Fruit fly (Drosophila melanogaster) whole organism, embryonic: ENCODE results near the gene scpr-A.
A peak's percentile ranks its signal among the peaks of the same experiment; 100 is the strongest.

Experiments
- Asciz ChIP-seq: fragments of 200-800 bp; sonication (Bioruptor generic); optimal IDR thresholded peaks from 2 replicates; lab custom pipeline; 2017; ENCODE audit warnings: missing biosample characterization, mild to moderate bottlenecking, missing genetic modification characterization, missing genetic modification reagents
- Blimp-1 ChIP-seq: fragments of 200-800 bp; sonication (Bioruptor generic); optimal IDR thresholded peaks from 3 replicates; lab custom pipeline; 2018; ENCODE audit warnings: missing biosample characterization, missing genetic modification characterization, mild to moderate bottlenecking, moderate library complexity, missing genetic modification reagents
- CG12104 ChIP-seq: fragments of 200-800 bp; sonication (Bioruptor generic); optimal IDR thresholded peaks from 3 replicates; lab custom pipeline; 2016; ENCODE audit warnings: missing biosample characterization, missing genetic modification characterization
- CG12391 ChIP-seq: fragments of 200-800 bp; sonication (Bioruptor generic); optimal IDR thresholded peaks from 3 replicates; lab custom pipeline; 2018; ENCODE audit warnings: missing biosample characterization, mild to moderate bottlenecking, missing genetic modification characterization, moderate library complexity
- CG14667 ChIP-seq: fragments of 200-800 bp; sonication (Bioruptor generic); IDR thresholded peaks from 2 replicates; pipeline ENCODE4 v1.3.6; 2022; ENCODE audit warnings: missing biosample characterization, missing genetic modification characterization
- CG1529 ChIP-seq: fragments of 200-800 bp; sonication (Bioruptor generic); optimal IDR thresholded peaks from 3 replicates; lab custom pipeline; 2018; ENCODE audit warnings: missing biosample characterization, missing genetic modification characterization
- CG15479 ChIP-seq: fragments of 200-800 bp; sonication (Bioruptor generic); optimal IDR thresholded peaks from 3 replicates; lab custom pipeline; 2019; ENCODE audit warnings: missing biosample characterization, mild to moderate bottlenecking, missing genetic modification characterization, moderate library complexity
- CG15514 ChIP-seq: fragments of 200-800 bp; sonication (Bioruptor generic); optimal IDR thresholded peaks from 3 replicates; lab custom pipeline; 2017; ENCODE audit warnings: missing biosample characterization, missing genetic modification characterization, mild to moderate bottlenecking, moderate library complexity, missing genetic modification reagents
- CG1647 ChIP-seq: fragments of 200-800 bp; sonication (Bioruptor generic); optimal IDR thresholded peaks from 3 replicates; lab custom pipeline; 2016; ENCODE audit warnings: missing biosample characterization, missing genetic modification characterization
- CG16863 ChIP-seq: fragments of 200-800 bp; sonication (Bioruptor generic); optimal IDR thresholded peaks from 3 replicates; lab custom pipeline; 2016; ENCODE audit warnings: missing biosample characterization, missing genetic modification characterization
- CG2120 ChIP-seq: fragments of 200-800 bp; sonication (Bioruptor generic); optimal IDR thresholded peaks from 3 replicates; lab custom pipeline; 2016; ENCODE audit warnings: missing biosample characterization, missing genetic modification characterization
- CG3065 ChIP-seq: fragments of 200-800 bp; sonication (Bioruptor generic); optimal IDR thresholded peaks from 2 replicates; lab custom pipeline; 2016; ENCODE audit warnings: missing biosample characterization, missing genetic modification characterization
- CG31224 ChIP-seq: fragments of 200-800 bp; sonication (Bioruptor generic); IDR thresholded peaks from 2 replicates; pipeline ENCODE4 v1.3.6; 2022; ENCODE audit warnings: missing biosample characterization, missing genetic modification characterization
- CG3726 ChIP-seq: fragments of 200-800 bp; sonication (Bioruptor generic); IDR thresholded peaks from 3 replicates; pipeline ENCODE4, ENCODE4 v1.3.6; 2022; ENCODE audit warnings: missing biosample characterization, missing genetic modification characterization
- CG3838 ChIP-seq: fragments of 200-800 bp; sonication (Bioruptor generic); optimal IDR thresholded peaks from 3 replicates; lab custom pipeline; 2016; ENCODE audit warnings: missing biosample characterization, missing genetic modification characterization
- CG4360 ChIP-seq: fragments of 200-800 bp; sonication (Bioruptor generic); IDR thresholded peaks from 2 replicates; pipeline ENCODE4 v1.3.6; 2022; ENCODE audit warnings: missing biosample characterization, missing genetic modification characterization
- CG7786 ChIP-seq: fragments of 200-800 bp; sonication (Bioruptor generic); optimal IDR thresholded peaks from 2 replicates; lab custom pipeline; 2016; ENCODE audit warnings: missing biosample characterization, missing genetic modification characterization
- CG7839 ChIP-seq: fragments of 200-800 bp; sonication (Bioruptor generic); optimal IDR thresholded peaks from 3 replicates; lab custom pipeline; 2018; ENCODE audit warnings: missing biosample characterization, mild to moderate bottlenecking, missing genetic modification characterization, moderate library complexity
- CG7963 ChIP-seq: fragments of 200-800 bp; sonication (Bioruptor generic); IDR thresholded peaks from 3 replicates; pipeline ENCODE4 v1.3.6; 2022; ENCODE audit warnings: missing biosample characterization, missing genetic modification characterization; ENCODE audit not compliant: partially characterized antibody
- CG8388 ChIP-seq: fragments of 200-800 bp; sonication (Bioruptor generic); optimal IDR thresholded peaks from 2 replicates; lab custom pipeline; 2019; ENCODE audit warnings: missing biosample characterization, mild to moderate bottlenecking, missing genetic modification characterization, moderate library complexity
- CG8944 ChIP-seq: fragments of 200-800 bp; sonication (Bioruptor generic); optimal IDR thresholded peaks from 3 replicates; lab custom pipeline; 2016; ENCODE audit warnings: missing biosample characterization, missing genetic modification characterization
- CG9215 ChIP-seq: fragments of 200-800 bp; sonication (Bioruptor generic); IDR thresholded peaks from 2 replicates; pipeline ENCODE4 v1.3.6; 2022; ENCODE audit warnings: missing biosample characterization, missing genetic modification characterization
- D19A ChIP-seq: fragments of 200-800 bp; optimal IDR thresholded peaks from 3 replicates; lab custom pipeline; 2019; ENCODE audit warnings: missing biosample characterization, mild to moderate bottlenecking, missing genetic modification characterization, moderate library complexity
- Dll ChIP-seq: fragments of 200-800 bp; sonication (Bioruptor generic); IDR thresholded peaks from 4 replicates; pipeline ENCODE4 v1.3.6; 2022; ENCODE audit warnings: missing biosample characterization, missing genetic modification characterization; ENCODE audit not compliant: partially characterized antibody
- E2f1 ChIP-seq: fragments of 200-800 bp; sonication (Bioruptor generic); IDR thresholded peaks from 2 replicates; pipeline ENCODE4 v1.3.6; 2022; ENCODE audit warnings: missing biosample characterization, missing genetic modification characterization
- Fer1 ChIP-seq: fragments of 200-800 bp; sonication (Bioruptor generic); optimal IDR thresholded peaks from 2 replicates; lab custom pipeline; 2017; ENCODE audit warnings: missing biosample characterization, mild to moderate bottlenecking, missing genetic modification characterization
- Gug ChIP-seq: fragments of 200-800 bp; sonication (Bioruptor generic); IDR thresholded peaks from 4 replicates; pipeline ENCODE4 v1.3.6; 2022; ENCODE audit warnings: missing biosample characterization, missing genetic modification characterization
- H2.0 ChIP-seq: fragments of 200-800 bp; sonication (Bioruptor generic); IDR thresholded peaks from 2 replicates; pipeline ENCODE4 v1.3.6; 2022; ENCODE audit warnings: missing biosample characterization, missing genetic modification characterization
- HmgZ ChIP-seq: fragments of 200-800 bp; sonication (Bioruptor generic); optimal IDR thresholded peaks from 2 replicates; lab custom pipeline; 2018; ENCODE audit warnings: missing biosample characterization, mild to moderate bottlenecking, missing genetic modification characterization
- MBD-R2 ChIP-seq: fragments of 200-800 bp; sonication (Bioruptor generic); IDR thresholded peaks from 2 replicates; pipeline ENCODE4 v1.3.6; 2022; ENCODE audit warnings: missing biosample characterization, missing genetic modification characterization
- Myb ChIP-seq: fragments of 200-800 bp; sonication (Bioruptor generic); optimal IDR thresholded peaks from 2 replicates; lab custom pipeline; 2016; ENCODE audit warnings: missing biosample characterization, missing genetic modification characterization
- NC2β ChIP-seq: fragments of 200-800 bp; sonication (Bioruptor generic); optimal IDR thresholded peaks from 2 replicates; lab custom pipeline; 2016; ENCODE audit warnings: missing biosample characterization, missing genetic modification characterization
- Scr ChIP-seq: fragments of 200-800 bp; sonication (Bioruptor generic); IDR thresholded peaks from 2 replicates; pipeline ENCODE4 v1.3.6; 2022; ENCODE audit warnings: missing biosample characterization, missing genetic modification characterization; ENCODE audit not compliant: partially characterized antibody
- Sox102F ChIP-seq: fragments of 200-800 bp; sonication (Bioruptor generic); optimal IDR thresholded peaks from 2 replicates; lab custom pipeline; 2018; ENCODE audit warnings: missing biosample characterization, mild to moderate bottlenecking, missing genetic modification characterization, moderate library complexity
- Xrp1 ChIP-seq: fragments of 200-800 bp; sonication (Bioruptor generic); IDR thresholded peaks from 2 replicates; pipeline ENCODE4 v1.3.6; 2022; ENCODE audit warnings: missing biosample characterization, missing genetic modification characterization
- abd-A ChIP-seq: fragments of 200-800 bp; sonication (Bioruptor generic); optimal IDR thresholded peaks from 3 replicates; lab custom pipeline; 2019; ENCODE audit warnings: missing biosample characterization, mild to moderate bottlenecking, missing genetic modification characterization, moderate library complexity
- az2 ChIP-seq: fragments of 200-800 bp; sonication (Bioruptor generic); optimal IDR thresholded peaks from 3 replicates; lab custom pipeline; 2016; ENCODE audit warnings: missing biosample characterization, missing genetic modification characterization
- bowl ChIP-seq: fragments of 200-800 bp; sonication (Bioruptor generic); IDR thresholded peaks from 2 replicates; pipeline ENCODE4 v1.3.6; 2022; ENCODE audit warnings: missing biosample characterization, missing genetic modification characterization
- bsh ChIP-seq, 2 experiments: fragments of 200-800 bp; sonication (Bioruptor generic); optimal IDR thresholded peaks; 2 replicates each; lab custom pipeline; 2017 to 2018; ENCODE audit warnings: mild to moderate bottlenecking in 2 of 2, missing biosample characterization in 2 of 2, missing genetic modification characterization in 2 of 2, moderate library complexity in 1 of 2
- caup ChIP-seq: fragments of 200-800 bp; sonication (Bioruptor generic); optimal IDR thresholded peaks from 3 replicates; lab custom pipeline; 2017; ENCODE audit warnings: missing biosample characterization, mild to moderate bottlenecking, missing genetic modification characterization, moderate library complexity; ENCODE audit not compliant: severe bottlenecking
- dmrt99B ChIP-seq: fragments of 200-800 bp; sonication (Bioruptor generic); optimal IDR thresholded peaks from 2 replicates; lab custom pipeline; 2018; ENCODE audit warnings: missing biosample characterization, mild to moderate bottlenecking, missing genetic modification characterization, moderate library complexity
- fd3F ChIP-seq: fragments of 200-800 bp; sonication (Bioruptor generic); optimal IDR thresholded peaks from 2 replicates; lab custom pipeline; 2018; ENCODE audit warnings: missing biosample characterization, mild to moderate bottlenecking, missing genetic modification characterization, moderate library complexity
- fd96Cb ChIP-seq: fragments of 200-800 bp; sonication (Bioruptor generic); optimal IDR thresholded peaks from 2 replicates; lab custom pipeline; 2018; ENCODE audit warnings: missing biosample characterization, mild to moderate bottlenecking, missing genetic modification characterization, moderate library complexity
- mam ChIP-seq: fragments of 200-800 bp; sonication (Bioruptor generic); optimal IDR thresholded peaks from 3 replicates; lab custom pipeline; 2016; ENCODE audit warnings: missing biosample characterization, missing genetic modification characterization
- mirr ChIP-seq: fragments of 200-800 bp; sonication (Bioruptor generic); optimal IDR thresholded peaks from 3 replicates; lab custom pipeline; 2018; ENCODE audit warnings: missing biosample characterization, mild to moderate bottlenecking, missing genetic modification characterization
- pan ChIP-seq, 4 experiments: fragments of >200 bp in 3 of 4; fragments of 200-800 bp in 1 of 4; sonication (Bioruptor generic) in 1 of 4; optimal IDR thresholded peaks in 3 of 4; IDR thresholded peaks in 1 of 4; 2 replicates each; pipeline versions ENCODE4 v1.3.6 to Lab custom; 2017 to 2022; ENCODE audit warnings: missing biosample characterization in 2 of 4, missing genetic modification characterization in 2 of 4, mixed read lengths in 1 of 4
- slou ChIP-seq: fragments of 200-800 bp; sonication (Bioruptor generic); optimal IDR thresholded peaks from 3 replicates; lab custom pipeline; 2016; ENCODE audit warnings: missing biosample characterization, missing genetic modification characterization
- stc ChIP-seq: fragments of 200-800 bp; sonication (Bioruptor generic); IDR thresholded peaks from 2 replicates; pipeline ENCODE4 v1.3.6; 2022; ENCODE audit warnings: missing biosample characterization, missing genetic modification characterization
- zen2 ChIP-seq: fragments of 200-800 bp; sonication (Bioruptor generic); IDR thresholded peaks from 3 replicates; pipeline ENCODE4 v1.3.6; 2022; ENCODE audit warnings: missing biosample characterization, missing genetic modification characterization; ENCODE audit not compliant: partially characterized antibody

scpr-A gene

dm6 chr3R:11216156-11216630 is 24.8 kb upstream of the scpr-A start, which contains the start of the genes RpS25 and CG4820 (continued):
- TF ChIP-seq Scr (GFP tag; lab: Robert Waterston, UW): peak; percentile 92
- peak; percentile 93 for TF ChIP-seq CG12104 (GFP tag; lab: Kevin White, UChicago)
- peak; percentile 48; the same call in 1 of the 2 replicates for TF ChIP-seq Xrp1 (GFP tag; lab: Robert Waterston, UW)
- peak; percentile 96 for TF ChIP-seq Fer1 (GFP tag; lab: Kevin White, UChicago)
- TF ChIP-seq caup (GFP tag; lab: Kevin White, UChicago): peak; percentile 97
- TF ChIP-seq CG3065 (GFP tag; lab: Kevin White, UChicago): peak; percentile 74
- peak; percentile 85 for TF ChIP-seq fd3F (GFP tag; lab: Kevin White, UChicago)
- TF ChIP-seq CG3726: no peak
- peak; percentile 76 for TF ChIP-seq mam
- TF ChIP-seq CG16863 (GFP tag; lab: Kevin White, UChicago): peak; percentile 90
- TF ChIP-seq Myb (GFP tag; lab: Kevin White, UChicago): peak; percentile 82

dm6 chr3R:11219883-11220282 is 21.1 kb upstream of the scpr-A start, which contains the start of gene CG6689:
Gene CG6689 (minus strand): TSS chr3R:11220064.
- no peak for TF ChIP-seq abd-A (tag; lab: Kevin White, UChicago)
- no peak for TF ChIP-seq az2
- TF ChIP-seq CG8944 (GFP tag; lab: Kevin White, UChicago): no peak
- TF ChIP-seq CG1529 (GFP tag; lab: Kevin White, UChicago): no peak
- TF ChIP-seq MBD-R2 (GFP tag; lab: Robert Waterston, UW): peak; percentile 94
- TF ChIP-seq Blimp-1: no peak
- TF ChIP-seq CG8388 (GFP tag; lab: Kevin White, UChicago): peak; percentile 24
- TF ChIP-seq zen2 (GFP tag; lab: Robert Waterston, UW): no peak
- TF ChIP-seq Dll (GFP tag; lab: Robert Waterston, UW): no peak
- TF ChIP-seq E2f1: no peak
- no peak for TF ChIP-seq CG31224 (GFP tag; lab: Robert Waterston, UW)
- peak; percentile 78 for TF ChIP-seq CG15479 (GFP tag; lab: Kevin White, UChicago)
- TF ChIP-seq fd96Cb (tag; lab: Kevin White, UChicago): no peak
- TF ChIP-seq pan (optimal IDR thresholded peaks at IDR 0.05; lab: Kevin White, UChicago): no peak
- no peak for TF ChIP-seq pan (GFP tag; optimal IDR thresholded peaks at IDR 0.05 in 1 of 2, IDR thresholded peaks at IDR 0.05 in 1 of 2)
- no peak for TF ChIP-seq bowl (GFP tag; lab: Robert Waterston, UW)
- TF ChIP-seq CG4360 (GFP tag; lab: Robert Waterston, UW): no peak
- TF ChIP-seq stc (GFP tag; lab: Robert Waterston, UW): no peak
- peak; percentile 64 for TF ChIP-seq HmgZ (tag; lab: Kevin White, UChicago)
- TF ChIP-seq mirr (GFP tag; lab: Kevin White, UChicago): no peak
- no peak for TF ChIP-seq slou (GFP tag; lab: Kevin White, UChicago)
- peak; percentile 3 for TF ChIP-seq D19A (tag; lab: Kevin White, UChicago)
- no peak for TF ChIP-seq CG1647 (GFP tag; lab: Kevin White, UChicago)
- peak; percentile 33 for TF ChIP-seq CG12391 (tag; lab: Kevin White, UChicago)
- peak; percentile 33 for TF ChIP-seq CG15514
- no peak for TF ChIP-seq Gug (GFP tag; lab: Robert Waterston, UW)
- no peak for TF ChIP-seq CG7786
- no peak for TF ChIP-seq Asciz
- no peak for TF ChIP-seq bsh (GFP tag; optimal IDR thresholded peaks at IDR 0.05; lab: Kevin White, UChicago)
- TF ChIP-seq CG14667: no peak
- TF ChIP-seq Sox102F (GFP tag; lab: Kevin White, UChicago): no peak
- TF ChIP-seq CG7839 (tag; lab: Kevin White, UChicago): no peak
- no peak for TF ChIP-seq CG9215 (GFP tag; lab: Robert Waterston, UW)
- no peak for TF ChIP-seq NC2β (GFP tag; lab: Kevin White, UChicago)
- no peak for TF ChIP-seq H2.0
- TF ChIP-seq CG7963 (GFP tag; lab: Robert Waterston, UW): no peak
- no peak for TF ChIP-seq dmrt99B (tag; lab: Kevin White, UChicago)
- no peak for TF ChIP-seq CG3838 (GFP tag; lab: Kevin White, UChicago)
- peak; percentile 20 for TF ChIP-seq CG2120
